Worm (Caenorhabditis elegans) whole organism, L4/young adult: ENCODE data around the gene F26F12.2.

ENCODE experiments used
- W03F9.2 ChIP-seq: fragments of 150-350 bp; optimal IDR thresholded peaks from 2 replicates; lab custom pipeline; 2014; ENCODE audit warnings: missing biosample characterization, missing genetic modification characterization
- dao-5 ChIP-seq: sonication (generic microtip); optimal IDR thresholded peaks from 2 replicates; lab custom pipeline; 2016; ENCODE audit warnings: missing genotype, missing genetic modification characterization, moderate library complexity, missing compliant biosample characterization
- him-1 ChIP-seq: sonication (generic microtip); optimal IDR thresholded peaks from 2 replicates; lab custom pipeline; 2016; ENCODE audit warnings: missing genotype, missing genetic modification reagents, missing genetic modification characterization, missing compliant biosample characterization

- TF ChIP-seq him-1 (tag; lab: Kevin White, UChicago) (no peak), W03F9.2 (no peak), dao-5 (no peak)
Observed at ce11 chrV:5883735-5884134, 45.3 kb upstream of the F26F12.2 start, which contains the start of gene C04E6.8.
